Worm (Caenorhabditis elegans): ENCODE results near the gene Y39B6A.13.

Gene Y39B6A.13

ce11 chrV:19073169-19073568 is 46.1 kb downstream of the Y39B6A.13 start:
- TF ChIP-seq ces-1 (GFP tag; optimal IDR thresholded peaks at IDR 0.05) (no peak), ceh-63 (GFP tag; optimal IDR thresholded peaks at IDR 0.05) (no peak), zag-1 (tag; optimal IDR thresholded peaks at IDR 0.05) (no peak), nhr-12 (tag; optimal IDR thresholded peaks at IDR 0.05) (no peak), snpc-4 (tag; optimal IDR thresholded peaks at IDR 0.05) (no peak), swsn-7 (tag; optimal IDR thresholded peaks at IDR 0.05) (no peak), jun-1 (tag; optimal IDR thresholded peaks at IDR 0.05) (no peak), ceh-90 (tag; optimal IDR thresholded peaks at IDR 0.05) (no peak), nhr-84 (tag; optimal IDR thresholded peaks at IDR 0.05) (no peak), ceh-88 (GFP tag; IDR thresholded peaks at IDR 0.05) (no peak), egl-13 (tag; optimal IDR thresholded peaks at IDR 0.05) (no peak), pqm-1 (tag; optimal IDR thresholded peaks at IDR 0.05) (no peak), blmp-1 (tag; optimal IDR thresholded peaks at IDR 0.05) (no peak), skn-1 (tag; optimal IDR thresholded peaks at IDR 0.05) (no peak)

DNA sequence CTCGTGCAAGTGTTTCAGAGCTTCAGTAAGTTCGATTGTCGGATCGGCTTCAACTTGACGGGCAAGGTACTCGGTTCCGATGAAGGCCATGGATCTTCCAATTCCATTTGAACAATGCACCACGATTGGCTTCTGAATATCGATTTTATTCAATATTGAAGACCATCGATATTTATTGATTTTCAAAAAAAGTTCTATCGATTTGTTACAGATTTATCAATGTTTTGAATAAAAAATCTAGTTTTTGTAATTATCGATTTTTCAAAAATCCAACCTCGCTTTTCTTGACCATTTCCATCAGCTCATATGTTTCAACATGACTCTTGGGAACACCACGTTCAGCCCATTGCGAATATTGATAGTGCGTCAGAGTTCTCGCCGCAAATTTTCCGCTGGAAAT is 50.3 kb downstream of the Y39B6A.13 start:
- no peak for TF ChIP-seq elt-3 (tag; optimal IDR thresholded peaks at IDR 0.05)

Measured in whole organism, L1 larva.